Worm (Caenorhabditis elegans) whole organism, L3 larva: ENCODE results near the gene ari-2.

Experiments
- ama-1 ChIP-seq: fragments of 150-350 bp; optimal IDR thresholded peaks from 2 replicates; lab custom pipeline; 2018
- ceh-16 ChIP-seq: sonication (generic microtip); optimal IDR thresholded peaks from 2 replicates; lab custom pipeline; 2017; ENCODE audit warnings: missing biosample characterization, missing genetic modification characterization
- fkh-10 ChIP-seq: sonication (generic microtip); optimal IDR thresholded peaks from 2 replicates; lab custom pipeline; 2017; ENCODE audit warnings: missing biosample characterization, missing genetic modification reagents, missing genetic modification characterization
- nhr-11 ChIP-seq: fragments of 150-350 bp; optimal IDR thresholded peaks from 2 replicates; lab custom pipeline; 2014; ENCODE audit warnings: missing biosample characterization, missing genetic modification characterization
- nhr-28 ChIP-seq: fragments of 150-350 bp; optimal IDR thresholded peaks from 2 replicates; lab custom pipeline; 2014; ENCODE audit warnings: missing biosample characterization, missing genetic modification characterization
- snpc-4 ChIP-seq: fragments of 150-350 bp; optimal IDR thresholded peaks from 2 replicates; lab custom pipeline; 2014; ENCODE audit warnings: missing biosample characterization, missing genetic modification characterization
- zag-1 ChIP-seq: fragments of 150-350 bp; optimal IDR thresholded peaks from 2 replicates; lab custom pipeline; 2014; ENCODE audit warnings: missing biosample characterization, missing genetic modification characterization

- peak; percentile 75 for TF ChIP-seq snpc-4
- TF ChIP-seq nhr-28 (tag; lab: Kevin White, UChicago): no peak
- no peak for TF ChIP-seq nhr-11 (tag; lab: Kevin White, UChicago)
- no peak for TF ChIP-seq ama-1 (lab: Kevin White, UChicago)
- TF ChIP-seq fkh-10 (GFP tag; lab: Kevin White, UChicago): peak; percentile 52
- no peak for TF ChIP-seq zag-1
- no peak for TF ChIP-seq ceh-16
Observed at ce11 chrIV:5604465-5604864, 53.5 kb downstream of the ari-2 start.
